Worm (Caenorhabditis elegans) whole organism, young adult: Measurements from ENCODE around the gene Y19D2B.2.

Experiments
- B0019.2 ChIP-seq: fragments of 200-800 bp; sonication (Bioruptor generic); conservative IDR thresholded peaks from 2 replicates; pipeline ENCODE4 v1.3.6; 2022; ENCODE audit warnings: missing genetic modification reagents, missing genetic modification characterization, missing compliant biosample characterization
- B0336.3 ChIP-seq: fragments of 200-800 bp; sonication (Bioruptor generic); IDR thresholded peaks from 2 replicates; pipeline ENCODE4 v1.3.6; 2022; ENCODE audit warnings: missing genetic modification characterization, missing compliant biosample characterization
- C17E4.6 ChIP-seq: fragments of 200-800 bp; sonication (Bioruptor generic); IDR thresholded peaks from 2 replicates; pipeline ENCODE4 v1.3.6; 2022; ENCODE audit warnings: missing genetic modification reagents, missing genetic modification characterization, missing compliant biosample characterization
- F33H1.4 ChIP-seq: fragments of 200-800 bp; sonication (Bioruptor generic); IDR thresholded peaks from 2 replicates; pipeline ENCODE4 v1.3.6; 2022; ENCODE audit warnings: missing genetic modification reagents, missing genetic modification characterization, missing compliant biosample characterization
- F52B5.7 ChIP-seq: sonication (generic microtip); optimal IDR thresholded peaks from 2 replicates; lab custom pipeline; 2016; ENCODE audit warnings: mild to moderate bottlenecking, missing genetic modification characterization, missing compliant biosample characterization
- F57A8.1 ChIP-seq: fragments of 200-800 bp; sonication (Bioruptor generic); optimal IDR thresholded peaks from 2 replicates; lab custom pipeline; 2018; ENCODE audit warnings: mild to moderate bottlenecking, missing genetic modification characterization, moderate library complexity, missing compliant biosample characterization
- K11D2.4 ChIP-seq: fragments of 200-800 bp; sonication (Bioruptor generic); IDR thresholded peaks from 2 replicates; pipeline ENCODE4 v1.3.6; 2022; ENCODE audit warnings: missing genetic modification reagents, missing genetic modification characterization, missing compliant biosample characterization
- T07F8.4 ChIP-seq: sonication (generic microtip); optimal IDR thresholded peaks from 2 replicates; lab custom pipeline; 2016; ENCODE audit warnings: mild to moderate bottlenecking, missing genetic modification characterization, moderate library complexity, missing compliant biosample characterization
- Y56A3A.18 ChIP-seq: fragments of 200-800 bp; sonication (Bioruptor generic); IDR thresholded peaks from 2 replicates; pipeline ENCODE4 v1.3.6; 2022; ENCODE audit warnings: missing genetic modification reagents, missing genetic modification characterization, missing compliant biosample characterization
- ama-1 ChIP-seq, 3 experiments: fragments of 150-350 bp in 1 of 3; sonication (generic microtip) in 2 of 3; optimal IDR thresholded peaks; 2 replicates each; lab custom pipeline; 2014 to 2018; ENCODE audit warnings: missing biosample characterization in 2 of 3, missing genetic modification characterization in 2 of 3, missing genetic modification reagents in 2 of 3
- aptf-2 ChIP-seq: fragments of 200-800 bp; sonication (Bioruptor generic); conservative IDR thresholded peaks from 2 replicates; pipeline ENCODE4 v1.3.6; 2022; ENCODE audit warnings: missing genetic modification reagents, missing genetic modification characterization, missing compliant biosample characterization
- attf-3 ChIP-seq: fragments of 200-800 bp; sonication (Bioruptor generic); conservative IDR thresholded peaks from 2 replicates; pipeline ENCODE4 v1.3.6; 2022; ENCODE audit warnings: missing genetic modification reagents, missing genetic modification characterization, missing compliant biosample characterization
- attf-6 ChIP-seq: fragments of 200-800 bp; sonication (Bioruptor generic); IDR thresholded peaks from 2 replicates; pipeline ENCODE4 v1.3.6; 2022; ENCODE audit warnings: missing genetic modification reagents, missing genetic modification characterization, missing compliant biosample characterization
- ceh-40 ChIP-seq: fragments of 200-800 bp; sonication (Bioruptor generic); IDR thresholded peaks from 2 replicates; pipeline ENCODE4 v1.3.6; 2022; ENCODE audit warnings: missing genetic modification characterization, missing compliant biosample characterization
- ceh-58 ChIP-seq: fragments of 200-800 bp; sonication (Bioruptor generic); IDR thresholded peaks from 2 replicates; pipeline ENCODE4 v1.3.6; 2022; ENCODE audit warnings: missing genetic modification characterization, missing compliant biosample characterization
- ceh-91 ChIP-seq: fragments of 200-800 bp; sonication (Bioruptor generic); IDR thresholded peaks from 2 replicates; pipeline ENCODE4 v1.3.6; 2022; ENCODE audit warnings: missing genetic modification reagents, missing genetic modification characterization, missing compliant biosample characterization
- dox-1 ChIP-seq: fragments of 200-800 bp; sonication (Bioruptor generic); IDR thresholded peaks from 2 replicates; pipeline ENCODE4 v1.3.6; 2022; ENCODE audit warnings: missing genetic modification reagents, missing genetic modification characterization, missing compliant biosample characterization
- dpl-1 ChIP-seq: fragments of 150-350 bp; optimal IDR thresholded peaks from 2 replicates; lab custom pipeline; 2014; ENCODE audit warnings: missing biosample characterization, missing genetic modification reagents, missing genetic modification characterization
- egl-44 ChIP-seq: fragments of 200-800 bp; sonication (Bioruptor generic); IDR thresholded peaks from 2 replicates; pipeline ENCODE4 v1.3.6; 2022; ENCODE audit warnings: missing genetic modification reagents, missing genetic modification characterization, missing compliant biosample characterization
- ets-4 ChIP-seq: fragments of 200-800 bp; sonication (Bioruptor generic); optimal IDR thresholded peaks from 2 replicates; lab custom pipeline; 2018; ENCODE audit warnings: mild to moderate bottlenecking, missing genetic modification characterization, missing compliant biosample characterization
- gei-17 ChIP-seq: fragments of 200-800 bp; sonication (Bioruptor generic); optimal IDR thresholded peaks from 2 replicates; lab custom pipeline; 2018; ENCODE audit warnings: mild to moderate bottlenecking, missing genetic modification characterization, missing compliant biosample characterization
- hrde-1 ChIP-seq: sonication (generic microtip); optimal IDR thresholded peaks from 2 replicates; lab custom pipeline; 2016; ENCODE audit warnings: missing genetic modification characterization, mild to moderate bottlenecking, missing compliant biosample characterization, moderate library complexity, missing genotype, missing genetic modification reagents, borderline replicate concordance
- hsf-1 ChIP-seq: fragments of 200-800 bp; sonication (Bioruptor generic); IDR thresholded peaks from 2 replicates; pipeline ENCODE4 v1.3.6; 2022; ENCODE audit warnings: missing genetic modification reagents, missing genetic modification characterization, missing compliant biosample characterization
- let-607 ChIP-seq, 2 experiments: fragments of 200-800 bp in 1 of 2; sonication (Bioruptor generic) in 1 of 2; sonication (generic microtip) in 1 of 2; optimal IDR thresholded peaks; 2 replicates each; lab custom pipeline; 2016 to 2018; ENCODE audit warnings: mild to moderate bottlenecking in 2 of 2, missing compliant biosample characterization in 2 of 2, missing genetic modification characterization in 2 of 2, moderate library complexity in 2 of 2, missing genotype in 1 of 2
- lin-40 ChIP-seq: sonication (generic microtip); optimal IDR thresholded peaks from 2 replicates; lab custom pipeline; 2016; ENCODE audit warnings: missing genetic modification characterization, mild to moderate bottlenecking, missing compliant biosample characterization, missing genotype, missing genetic modification reagents
- lir-1 ChIP-seq: fragments of 200-800 bp; sonication (Bioruptor generic); conservative IDR thresholded peaks from 2 replicates; pipeline ENCODE4 v1.3.6; 2022; ENCODE audit warnings: missing genetic modification reagents, missing genetic modification characterization, missing compliant biosample characterization
- lsl-1 ChIP-seq: fragments of 200-800 bp; sonication (Bioruptor generic); optimal IDR thresholded peaks from 2 replicates; lab custom pipeline; 2018; ENCODE audit warnings: mild to moderate bottlenecking, missing genetic modification characterization, moderate library complexity, missing compliant biosample characterization
- madf-3 ChIP-seq: fragments of 200-800 bp; sonication (Bioruptor generic); IDR thresholded peaks from 2 replicates; pipeline ENCODE4 v1.3.6; 2022; ENCODE audit warnings: missing genetic modification reagents, missing genetic modification characterization, missing compliant biosample characterization
- madf-8 ChIP-seq: fragments of 200-800 bp; sonication (Bioruptor generic); conservative IDR thresholded peaks from 2 replicates; pipeline ENCODE4 v1.3.6; 2022; ENCODE audit warnings: missing genetic modification reagents, missing genetic modification characterization, missing compliant biosample characterization
- mes-4 ChIP-seq: sonication (generic microtip); optimal IDR thresholded peaks from 2 replicates; lab custom pipeline; 2016; ENCODE audit warnings: missing genotype, missing genetic modification characterization, missing compliant biosample characterization
- nfya-2 ChIP-seq: fragments of 200-800 bp; sonication (Bioruptor generic); IDR thresholded peaks from 2 replicates; pipeline ENCODE4 v1.3.6; 2022; ENCODE audit warnings: missing genetic modification reagents, missing genetic modification characterization, missing compliant biosample characterization
- nhr-27 ChIP-seq: fragments of 200-800 bp; sonication (Bioruptor generic); optimal IDR thresholded peaks from 2 replicates; lab custom pipeline; 2018; ENCODE audit warnings: mild to moderate bottlenecking, missing genetic modification characterization, moderate library complexity, missing compliant biosample characterization
- nhr-80 ChIP-seq: sonication (generic microtip); optimal IDR thresholded peaks from 2 replicates; lab custom pipeline; 2016; ENCODE audit warnings: missing genetic modification characterization, missing compliant biosample characterization
- pha-4 ChIP-seq: fragments of 150-350 bp; sonication (generic microtip); optimal IDR thresholded peaks from 2 replicates; lab custom pipeline; 2014; ENCODE audit warnings: missing biosample characterization, missing genetic modification reagents, missing genetic modification characterization
- rcor-1 ChIP-seq: fragments of 200-800 bp; sonication (Bioruptor generic); IDR thresholded peaks from 2 replicates; pipeline ENCODE4 v1.3.6; 2022; ENCODE audit warnings: missing genetic modification reagents, missing genetic modification characterization, missing compliant biosample characterization
- rec-8 ChIP-seq, 2 experiments: sonication (generic microtip); optimal IDR thresholded peaks; 2 replicates each; lab custom pipeline; 2016; ENCODE audit warnings: mild to moderate bottlenecking in 2 of 2, missing genetic modification characterization in 2 of 2, missing genetic modification reagents in 2 of 2, missing genotype in 2 of 2, missing biosample characterization in 1 of 2, missing compliant biosample characterization in 1 of 2, moderate library complexity in 1 of 2
- rpc-1 ChIP-seq, 2 experiments: fragments of 150-350 bp in 1 of 2; sonication (generic microtip) in 1 of 2; optimal IDR thresholded peaks; 2 replicates each; lab custom pipeline; 2014 to 2018; ENCODE audit warnings: missing biosample characterization in 1 of 2, missing genetic modification characterization in 1 of 2, missing genetic modification reagents in 1 of 2, missing genotype in 1 of 2
- sdz-38 ChIP-seq: sonication (generic microtip); optimal IDR thresholded peaks from 2 replicates; lab custom pipeline; 2016; ENCODE audit warnings: missing genotype, missing genetic modification characterization, missing compliant biosample characterization
- sea-2 ChIP-seq: fragments of 200-800 bp; sonication (Bioruptor generic); IDR thresholded peaks from 2 replicates; pipeline ENCODE4 v1.3.6; 2022; ENCODE audit warnings: missing genetic modification characterization, missing compliant biosample characterization
- snpc-1.1 ChIP-seq: sonication (generic microtip); optimal IDR thresholded peaks from 2 replicates; lab custom pipeline; 2017; ENCODE audit warnings: missing genetic modification characterization, mild to moderate bottlenecking, missing compliant biosample characterization, antibody characterized with exemption, moderate library complexity, missing genotype, missing genetic modification reagents; ENCODE audit not compliant: insufficient read depth
- snpc-3.4 ChIP-seq: sonication (generic microtip); optimal IDR thresholded peaks from 2 replicates; lab custom pipeline; 2017; ENCODE audit warnings: missing genetic modification characterization, mild to moderate bottlenecking, missing compliant biosample characterization, antibody characterized with exemption, moderate library complexity, missing genotype, missing genetic modification reagents
- zim-3 ChIP-seq: sonication (generic microtip); optimal IDR thresholded peaks from 2 replicates; lab custom pipeline; 2017; ENCODE audit warnings: mild to moderate bottlenecking, missing genetic modification characterization, moderate library complexity, missing compliant biosample characterization
- ztf-3 ChIP-seq: fragments of 200-800 bp; sonication (Bioruptor generic); optimal IDR thresholded peaks from 2 replicates; lab custom pipeline; 2018; ENCODE audit warnings: mild to moderate bottlenecking, missing genetic modification characterization, missing compliant biosample characterization

Gene Y19D2B.2

DNA sequence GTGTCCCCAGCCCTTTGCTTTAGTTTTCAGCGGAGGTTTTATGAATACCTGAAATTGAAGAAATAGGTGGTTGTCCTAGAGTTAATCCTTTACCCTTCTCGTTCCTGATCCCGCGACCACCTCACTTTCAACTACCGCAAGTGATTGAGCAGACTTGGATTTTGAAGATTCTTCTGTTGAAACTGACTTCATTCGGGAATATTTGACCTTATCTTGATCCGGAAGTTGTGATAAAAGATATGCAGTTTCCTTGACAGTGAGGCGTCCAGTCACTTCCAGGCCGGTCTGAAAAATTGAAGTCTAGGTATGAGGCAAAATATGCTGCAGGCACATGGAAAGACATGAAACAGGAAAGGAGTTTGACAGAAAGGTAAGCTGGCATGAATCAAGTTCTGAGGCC is 31.1 kb downstream of the Y19D2B.2 start:
- TF ChIP-seq ceh-91 (GFP tag; lab: Robert Waterston, UW) (no peak), madf-3 (GFP tag; lab: Robert Waterston, UW) (no peak), nhr-27 (tag; lab: Kevin White, UChicago) (no peak), pha-4 (tag; lab: Kevin White, UChicago) (no peak)

DNA sequence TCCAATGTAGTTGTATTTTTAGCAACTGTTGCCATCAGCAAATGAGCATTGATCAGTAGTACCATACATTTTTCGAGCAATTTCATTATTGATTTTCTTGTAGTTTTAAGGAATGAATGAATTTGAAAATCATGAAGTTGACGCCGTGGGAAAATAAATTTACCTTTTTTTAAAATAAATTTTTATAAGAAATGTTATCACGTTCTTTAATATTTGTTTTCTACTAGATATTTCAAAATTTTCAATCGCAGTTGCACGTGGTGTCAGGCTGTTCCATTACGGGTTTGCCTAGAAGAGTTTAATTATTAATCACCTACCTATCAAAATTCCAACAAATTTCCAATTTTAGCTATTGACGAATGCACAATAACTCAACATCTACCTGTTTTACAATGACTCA is 32.7 kb downstream of the Y19D2B.2 start, which contains the start of gene R03D7.8:
Gene R03D7.8, minus strand, starts transcription at position 101 of the 400 bp plus-strand sequence.
- no peak for TF ChIP-seq rec-8 (tag; optimal IDR thresholded peaks at IDR 0.05; lab: Kevin White, UChicago)
- TF ChIP-seq nhr-80 (tag; lab: Kevin White, UChicago), result no peak
- no peak for TF ChIP-seq lsl-1
- no peak for TF ChIP-seq ztf-3 (GFP tag; lab: Kevin White, UChicago)
- no peak for TF ChIP-seq snpc-3.4 (tag; lab: Kevin White, UChicago)
- TF ChIP-seq lin-40 (tag; lab: Kevin White, UChicago), result no peak
- no peak for TF ChIP-seq ceh-58 (GFP tag; lab: Robert Waterston, UW)
- TF ChIP-seq pha-4 (tag; lab: Kevin White, UChicago), result no peak
- no peak for TF ChIP-seq B0019.2 (GFP tag; lab: Robert Waterston, UW)
- no peak for TF ChIP-seq hrde-1 (tag; lab: Kevin White, UChicago)
- no peak for TF ChIP-seq ama-1 (optimal IDR thresholded peaks at IDR 0.05; lab: Kevin White, UChicago)
- TF ChIP-seq ama-1 (GFP tag; optimal IDR thresholded peaks at IDR 0.05; lab: Kevin White, UChicago), result no peak

DNA sequence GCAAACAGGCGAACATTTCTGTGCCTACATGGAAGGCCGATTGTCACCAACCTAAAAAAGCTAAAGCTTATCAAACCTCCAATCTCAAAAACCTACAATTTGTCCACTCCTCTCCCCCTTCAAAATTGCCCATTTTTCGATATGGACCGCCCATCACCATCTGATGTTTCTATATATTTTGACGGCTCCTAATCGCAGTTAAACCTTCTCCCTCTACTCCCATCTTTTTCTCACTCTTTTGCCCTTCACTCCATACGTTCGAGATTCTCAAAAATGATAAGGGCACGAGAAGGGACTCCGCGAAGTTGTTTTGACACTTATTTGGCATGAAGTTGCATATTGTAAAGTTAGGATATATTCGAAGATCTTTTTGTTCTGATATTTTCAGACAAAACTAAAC is 35.1 kb downstream of the Y19D2B.2 start:
- no peak for TF ChIP-seq madf-8 (GFP tag; lab: Robert Waterston, UW)
- no peak for TF ChIP-seq T07F8.4 (tag; lab: Kevin White, UChicago)
- no peak for TF ChIP-seq dpl-1
- TF ChIP-seq hsf-1 (GFP tag; lab: Robert Waterston, UW), result no peak
- TF ChIP-seq snpc-1.1 (tag; lab: Kevin White, UChicago), result no peak
- no peak for TF ChIP-seq rpc-1 (optimal IDR thresholded peaks at IDR 0.05; lab: Kevin White, UChicago)
- no peak for TF ChIP-seq rpc-1 (tag; optimal IDR thresholded peaks at IDR 0.05; lab: Kevin White, UChicago)
- no peak for TF ChIP-seq attf-6
- no peak for TF ChIP-seq F52B5.7 (tag; lab: Kevin White, UChicago)
- no peak for TF ChIP-seq sea-2 (GFP tag; lab: Robert Waterston, UW)
- no peak for TF ChIP-seq mes-4 (tag; lab: Kevin White, UChicago)
- no peak for TF ChIP-seq ceh-40 (GFP tag; lab: Robert Waterston, UW)
- TF ChIP-seq aptf-2, result no peak
- TF ChIP-seq zim-3 (tag; lab: Kevin White, UChicago), result no peak
- TF ChIP-seq F57A8.1 (GFP tag; lab: Kevin White, UChicago), result no peak
- no peak for TF ChIP-seq ceh-91 (GFP tag; lab: Robert Waterston, UW)
- TF ChIP-seq ztf-3 (GFP tag; lab: Kevin White, UChicago), result no peak
- TF ChIP-seq lir-1 (GFP tag; lab: Robert Waterston, UW), result no peak
- no peak for TF ChIP-seq B0336.3 (GFP tag; lab: Robert Waterston, UW)
- TF ChIP-seq, all 124 proteins: peak for 0

DNA sequence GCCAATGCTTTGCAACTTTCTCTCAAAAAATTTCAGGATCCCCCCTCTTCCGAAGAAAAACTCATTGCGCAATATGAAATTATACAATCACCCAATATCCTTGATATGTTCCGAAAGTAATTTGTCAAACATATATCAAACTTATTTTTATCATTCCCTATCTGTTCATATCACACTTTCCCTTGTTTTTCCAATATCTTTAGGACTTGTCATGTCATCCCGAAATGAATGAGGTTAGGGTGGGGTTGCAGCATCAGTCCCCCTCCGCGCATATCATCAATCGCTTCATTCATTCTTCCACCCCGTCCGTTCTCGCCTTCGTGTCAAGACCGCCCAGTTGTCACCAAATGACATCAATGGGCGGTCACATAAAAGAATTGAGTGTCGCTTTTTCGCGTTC is 35.6 kb downstream of the Y19D2B.2 start:
- TF ChIP-seq sdz-38 (tag; lab: Kevin White, UChicago) (no peak), gei-17 (GFP tag; lab: Kevin White, UChicago) (no peak), nfya-2 (GFP tag; lab: Robert Waterston, UW) (no peak), Y56A3A.18 (no peak), ets-4 (no peak), K11D2.4 (GFP tag; lab: Robert Waterston, UW) (no peak), rcor-1 (no peak), egl-44 (GFP tag; lab: Robert Waterston, UW) (no peak), dox-1 (GFP tag; lab: Robert Waterston, UW) (no peak), let-607 (tag; optimal IDR thresholded peaks at IDR 0.05; lab: Kevin White, UChicago) (no peak), F33H1.4 (no peak), attf-3 (GFP tag; lab: Robert Waterston, UW) (no peak), C17E4.6 (GFP tag; lab: Robert Waterston, UW) (no peak)
